Worm (Caenorhabditis elegans): ENCODE data around the gene skih-2.
"Not testable (repeated sequence)": the region's sequence is repeated elsewhere in the genome, so short reads cannot be mapped to it uniquely, and the experiment has no call there.

Gene skih-2

ce11 chrIV:11160707-11161106, 18.5 kb upstream of the skih-2 start, which contains the start of gene C08F8.15:
Gene C08F8.15, minus strand, starts transcription at chrIV:11160807.
- TF ChIP-seq dao-5 (tag; optimal IDR thresholded peaks at IDR 0.05) (no peak), W03F9.2 (tag; optimal IDR thresholded peaks at IDR 0.05) (no peak), him-1 (tag; optimal IDR thresholded peaks at IDR 0.05) (no peak)

ce11 chrIV:11159886-11160285, 17.7 kb upstream of the skih-2 start, which contains the start of gene mboa-4:
Gene mboa-4, minus strand, starts transcription at chrIV:11159986.
- TF ChIP-seq dao-5 (tag; optimal IDR thresholded peaks at IDR 0.05) (no peak), him-1 (tag; optimal IDR thresholded peaks at IDR 0.05) (no peak), W03F9.2 (tag; optimal IDR thresholded peaks at IDR 0.05) (no peak)

ce11 chrIV:11156526-11156925, 14.4 kb upstream of the skih-2 start:
- no peak for TF ChIP-seq W03F9.2 (tag; optimal IDR thresholded peaks at IDR 0.05)
- no peak for TF ChIP-seq him-1 (tag; optimal IDR thresholded peaks at IDR 0.05)
- no peak for TF ChIP-seq dao-5 (tag; optimal IDR thresholded peaks at IDR 0.05)

ce11 chrIV:11154425-11155114, 12.4 kb upstream of the skih-2 start, which contains the start of gene C08F8.3:
Gene C08F8.3, plus strand, starts transcription at chrIV:11155044.
- not testable (repeated sequence) for TF ChIP-seq dao-5, W03F9.2, him-1 (tag; optimal IDR thresholded peaks at IDR 0.05)

- TF ChIP-seq him-1 (tag; optimal IDR thresholded peaks at IDR 0.05) (no peak), dao-5 (tag; optimal IDR thresholded peaks at IDR 0.05) (no peak), W03F9.2 (tag; optimal IDR thresholded peaks at IDR 0.05) (no peak)
These were observed 8.7 kb upstream of the skih-2 start, which contains the start of gene C08F8.2 for ce11 chrIV:11150844-11151243. Gene C08F8.2, plus strand, starts transcription at chrIV:11150997.

ce11 chrIV:11149454-11150163, 7.4 kb upstream of the skih-2 start, which contains the start of the genes F01G4.6 and pfd-1:
Gene F01G4.6, minus strand, starts transcription at chrIV:11149504.
Gene pfd-1, plus strand, starts transcription at chrIV:11150113.
- peak; percentile 92 for TF ChIP-seq W03F9.2 (tag; optimal IDR thresholded peaks at IDR 0.05)
- TF ChIP-seq him-1 (tag; optimal IDR thresholded peaks at IDR 0.05) = peak; percentile 40
- TF ChIP-seq dao-5 (tag; optimal IDR thresholded peaks at IDR 0.05) = no peak

- TF ChIP-seq W03F9.2 (tag; optimal IDR thresholded peaks at IDR 0.05) (peak; percentile 26), him-1 (tag; optimal IDR thresholded peaks at IDR 0.05) (no peak), dao-5 (tag; optimal IDR thresholded peaks at IDR 0.05) (no peak)
These were observed 6.7 kb upstream of the skih-2 start for ce11 chrIV:11148788-11149366.

ce11 chrIV:11146962-11147470, 4.9 kb upstream of the skih-2 start, which contains the start of gene pigq-1:
Gene pigq-1, minus strand, starts transcription at chrIV:11147247.
- TF ChIP-seq dao-5 (tag; optimal IDR thresholded peaks at IDR 0.05) = peak; percentile 12
- TF ChIP-seq him-1 (tag; optimal IDR thresholded peaks at IDR 0.05) = no peak

ce11 chrIV:11146492-11146891, 4.3 kb upstream of the skih-2 start:
- TF ChIP-seq dao-5 (tag; optimal IDR thresholded peaks at IDR 0.05) (no peak), W03F9.2 (tag; optimal IDR thresholded peaks at IDR 0.05) (no peak), him-1 (tag; optimal IDR thresholded peaks at IDR 0.05) (no peak)

- TF ChIP-seq him-1 (tag; optimal IDR thresholded peaks at IDR 0.05) (no peak), dao-5 (tag; optimal IDR thresholded peaks at IDR 0.05) (no peak), W03F9.2 (tag; optimal IDR thresholded peaks at IDR 0.05) (no peak)
These were observed 3.8 kb upstream of the skih-2 start for ce11 chrIV:11145929-11146339.

ce11 chrIV:11143228-11143444, 972 bp upstream of the skih-2 start, which contains the start of gene F01G4.4:
Gene F01G4.4, plus strand, starts transcription at chrIV:11143345.
- TF ChIP-seq W03F9.2 (tag; optimal IDR thresholded peaks at IDR 0.05) (no peak), him-1 (tag; optimal IDR thresholded peaks at IDR 0.05) (no peak), dao-5 (tag; optimal IDR thresholded peaks at IDR 0.05) (no peak)

ce11 chrIV:11131268-11131667, 10.9 kb downstream of the skih-2 start, which contains the start of gene ard-1:
Gene ard-1, plus strand, starts transcription at chrIV:11131279.
- TF ChIP-seq dao-5 (tag; optimal IDR thresholded peaks at IDR 0.05) = no peak
- TF ChIP-seq W03F9.2 (tag; optimal IDR thresholded peaks at IDR 0.05) = no peak
- no peak for TF ChIP-seq him-1 (tag; optimal IDR thresholded peaks at IDR 0.05)

- TF ChIP-seq W03F9.2 (tag; optimal IDR thresholded peaks at IDR 0.05) (no peak), him-1 (tag; optimal IDR thresholded peaks at IDR 0.05) (no peak), dao-5 (tag; optimal IDR thresholded peaks at IDR 0.05) (no peak)
These were observed 11.4 kb downstream of the skih-2 start for ce11 chrIV:11130774-11131173.

- no peak for TF ChIP-seq W03F9.2 (tag; optimal IDR thresholded peaks at IDR 0.05)
- no peak for TF ChIP-seq him-1 (tag; optimal IDR thresholded peaks at IDR 0.05)
- TF ChIP-seq dao-5 (tag; optimal IDR thresholded peaks at IDR 0.05) = no peak
These were observed 16.1 kb downstream of the skih-2 start for ce11 chrIV:11126028-11126427.
